Worm (Caenorhabditis elegans) whole organism, L3 larva: ENCODE results near the gene R01H2.7.

ENCODE experiments used
- R02D3.7 ChIP-seq: fragments of 150-350 bp; optimal IDR thresholded peaks from 2 replicates; lab custom pipeline; 2014; ENCODE audit warnings: missing biosample characterization, missing genetic modification characterization
- ZK546.5 ChIP-seq: sonication (generic microtip); optimal IDR thresholded peaks from 2 replicates; lab custom pipeline; 2017; ENCODE audit warnings: missing biosample characterization, missing genetic modification characterization
- aly-2 ChIP-seq: fragments of 150-350 bp; optimal IDR thresholded peaks from 2 replicates; lab custom pipeline; 2014; ENCODE audit warnings: missing biosample characterization, missing genetic modification characterization
- ceh-16 ChIP-seq: sonication (generic microtip); optimal IDR thresholded peaks from 2 replicates; lab custom pipeline; 2017; ENCODE audit warnings: missing biosample characterization, missing genetic modification characterization
- daf-12 ChIP-seq: fragments of 150-350 bp; optimal IDR thresholded peaks from 2 replicates; lab custom pipeline; 2014; ENCODE audit warnings: missing biosample characterization, missing genetic modification reagents, missing genetic modification characterization
- egl-27 ChIP-seq: sonication (generic microtip); optimal IDR thresholded peaks from 4 replicates; lab custom pipeline; 2017; ENCODE audit warnings: missing biosample characterization, missing genetic modification reagents, missing genetic modification characterization
- egl-5 ChIP-seq: fragments of 150-350 bp; optimal IDR thresholded peaks from 2 replicates; lab custom pipeline; 2017; ENCODE audit warnings: missing biosample characterization, missing genetic modification reagents, missing genetic modification characterization, inconsistent platforms
- elt-1 ChIP-seq: fragments of 150-350 bp; optimal IDR thresholded peaks from 2 replicates; lab custom pipeline; 2014; ENCODE audit warnings: missing biosample characterization, missing genetic modification characterization
- elt-2 ChIP-seq: sonication (generic microtip); optimal IDR thresholded peaks from 2 replicates; lab custom pipeline; 2016; ENCODE audit warnings: missing genetic modification reagents, mild to moderate bottlenecking, missing genetic modification characterization, missing compliant biosample characterization
- elt-3 ChIP-seq, 3 experiments: fragments of 150-350 bp in 1 of 3; sonication (generic microtip) in 2 of 3; optimal IDR thresholded peaks; 2 replicates in 2 of 3; 4 replicates in 1 of 3; lab custom pipeline; 2014 to 2017; ENCODE audit warnings: missing biosample characterization in 3 of 3, missing genetic modification characterization in 3 of 3
- eor-1 ChIP-seq, 2 experiments: fragments of 150-350 bp; optimal IDR thresholded peaks; 2 replicates each; lab custom pipeline; 2014 to 2018; ENCODE audit warnings: missing biosample characterization in 2 of 2, missing genetic modification characterization in 2 of 2
- fkh-10 ChIP-seq: sonication (generic microtip); optimal IDR thresholded peaks from 2 replicates; lab custom pipeline; 2017; ENCODE audit warnings: missing biosample characterization, missing genetic modification reagents, missing genetic modification characterization
- fos-1 ChIP-seq: fragments of 150-350 bp; optimal IDR thresholded peaks from 2 replicates; lab custom pipeline; 2014; ENCODE audit warnings: missing biosample characterization, missing genetic modification characterization
- hmg-11 ChIP-seq: sonication (generic microtip); optimal IDR thresholded peaks from 2 replicates; lab custom pipeline; 2016; ENCODE audit warnings: missing genetic modification characterization, missing compliant biosample characterization
- jun-1 ChIP-seq: fragments of 150-350 bp; optimal IDR thresholded peaks from 2 replicates; lab custom pipeline; 2014; ENCODE audit warnings: missing biosample characterization, missing genetic modification reagents, missing genetic modification characterization
- lin-15B ChIP-seq: fragments of 150-350 bp; optimal IDR thresholded peaks from 2 replicates; lab custom pipeline; 2014; ENCODE audit warnings: missing biosample characterization, missing genetic modification characterization
- lin-39 ChIP-seq: fragments of 150-350 bp; optimal IDR thresholded peaks from 2 replicates; lab custom pipeline; 2018; ENCODE audit warnings: missing biosample characterization, missing genetic modification reagents, missing genetic modification characterization
- lsy-12 ChIP-seq: sonication (generic microtip); optimal IDR thresholded peaks from 2 replicates; lab custom pipeline; 2016; ENCODE audit warnings: mild to moderate bottlenecking, missing genetic modification characterization, missing compliant biosample characterization
- mdl-1 ChIP-seq: fragments of 150-350 bp; optimal IDR thresholded peaks from 2 replicates; lab custom pipeline; 2014; ENCODE audit warnings: missing biosample characterization, missing genetic modification characterization
- nfya-1 ChIP-seq: sonication (generic microtip); optimal IDR thresholded peaks from 2 replicates; lab custom pipeline; 2017; ENCODE audit warnings: missing genetic modification characterization, mild to moderate bottlenecking, missing compliant biosample characterization, antibody characterized with exemption, moderate library complexity; ENCODE audit not compliant: insufficient read depth
- nhr-11 ChIP-seq: fragments of 150-350 bp; optimal IDR thresholded peaks from 2 replicates; lab custom pipeline; 2014; ENCODE audit warnings: missing biosample characterization, missing genetic modification characterization
- nhr-23 ChIP-seq: fragments of 150-350 bp; optimal IDR thresholded peaks from 2 replicates; lab custom pipeline; 2014; ENCODE audit warnings: missing biosample characterization, missing genetic modification reagents, missing genetic modification characterization
- nhr-237 ChIP-seq: fragments of 150-350 bp; optimal IDR thresholded peaks from 2 replicates; lab custom pipeline; 2014; ENCODE audit warnings: missing biosample characterization, missing genetic modification characterization
- nhr-25 ChIP-seq: sonication (generic microtip); optimal IDR thresholded peaks from 2 replicates; lab custom pipeline; 2017; ENCODE audit warnings: missing biosample characterization, missing genetic modification characterization
- nhr-28 ChIP-seq: fragments of 150-350 bp; optimal IDR thresholded peaks from 2 replicates; lab custom pipeline; 2014; ENCODE audit warnings: missing biosample characterization, missing genetic modification characterization
- nhr-43 ChIP-seq: sonication (generic microtip); optimal IDR thresholded peaks from 2 replicates; lab custom pipeline; 2016; ENCODE audit warnings: mild to moderate bottlenecking, missing genetic modification characterization, missing compliant biosample characterization; ENCODE audit not compliant: poor library complexity, severe bottlenecking
- nhr-67 ChIP-seq: fragments of 150-350 bp; optimal IDR thresholded peaks from 2 replicates; lab custom pipeline; 2014; ENCODE audit warnings: missing biosample characterization, missing genetic modification characterization
- nhr-77 ChIP-seq: fragments of 150-350 bp; optimal IDR thresholded peaks from 2 replicates; lab custom pipeline; 2014; ENCODE audit warnings: missing biosample characterization, missing genetic modification characterization
- pha-4 ChIP-seq: fragments of 150-350 bp; optimal IDR thresholded peaks from 2 replicates; lab custom pipeline; 2014; ENCODE audit warnings: missing biosample characterization, missing genetic modification reagents, missing genetic modification characterization
- pqm-1 ChIP-seq: fragments of 150-350 bp; optimal IDR thresholded peaks from 2 replicates; lab custom pipeline; 2017; ENCODE audit warnings: missing biosample characterization, missing genetic modification characterization, inconsistent platforms
- sea-2 ChIP-seq: fragments of 150-350 bp; sonication (generic microtip); optimal IDR thresholded peaks from 4 replicates; lab custom pipeline; 2014; ENCODE audit warnings: missing biosample characterization, missing genetic modification reagents, missing genetic modification characterization
- skn-1 ChIP-seq: fragments of 150-350 bp; optimal IDR thresholded peaks from 2 replicates; lab custom pipeline; 2014; ENCODE audit warnings: missing biosample characterization, missing genetic modification characterization
- unc-39 ChIP-seq: sonication (generic microtip); optimal IDR thresholded peaks from 4 replicates; lab custom pipeline; 2017; ENCODE audit warnings: missing biosample characterization, missing genetic modification characterization
- unc-62 ChIP-seq: fragments of 150-350 bp; sonication (generic microtip); optimal IDR thresholded peaks from 4 replicates; lab custom pipeline; 2014; ENCODE audit warnings: missing biosample characterization, missing genetic modification reagents, missing genetic modification characterization
- zag-1 ChIP-seq: fragments of 150-350 bp; optimal IDR thresholded peaks from 2 replicates; lab custom pipeline; 2014; ENCODE audit warnings: missing biosample characterization, missing genetic modification characterization
- ztf-4 ChIP-seq: fragments of 150-350 bp; optimal IDR thresholded peaks from 2 replicates; lab custom pipeline; 2014; ENCODE audit warnings: missing biosample characterization, missing genetic modification characterization

Gene R01H2.7

DNA sequence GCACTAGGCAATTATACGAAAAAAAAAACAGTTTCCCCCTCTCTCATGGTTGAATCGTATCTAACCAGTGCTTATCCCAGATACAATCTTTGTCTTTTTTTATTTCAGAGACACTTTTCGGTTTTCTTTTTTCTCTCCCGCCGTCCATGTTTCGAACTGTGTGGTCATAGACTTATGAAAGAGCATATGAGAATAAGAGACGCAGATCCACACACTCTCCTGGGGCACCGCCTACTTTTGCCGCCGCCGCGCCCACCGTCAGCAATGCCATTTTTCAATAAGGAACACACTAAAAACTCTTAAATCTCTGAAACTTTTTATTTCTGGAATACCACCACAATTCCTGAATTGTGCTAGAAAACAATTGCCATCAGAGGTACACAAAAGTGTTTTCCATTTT is 55.6 kb downstream of the R01H2.7 start, which contains the start of gene prk-1:
TSS of gene prk-1 (plus strand) at position 269 of the 400 bp plus-strand sequence.
- TF ChIP-seq elt-1 (tag; lab: Kevin White, UChicago) = peak; percentile 32
- no peak for TF ChIP-seq elt-3 (tag; optimal IDR thresholded peaks at IDR 0.05; lab: Kevin White, UChicago)

DNA sequence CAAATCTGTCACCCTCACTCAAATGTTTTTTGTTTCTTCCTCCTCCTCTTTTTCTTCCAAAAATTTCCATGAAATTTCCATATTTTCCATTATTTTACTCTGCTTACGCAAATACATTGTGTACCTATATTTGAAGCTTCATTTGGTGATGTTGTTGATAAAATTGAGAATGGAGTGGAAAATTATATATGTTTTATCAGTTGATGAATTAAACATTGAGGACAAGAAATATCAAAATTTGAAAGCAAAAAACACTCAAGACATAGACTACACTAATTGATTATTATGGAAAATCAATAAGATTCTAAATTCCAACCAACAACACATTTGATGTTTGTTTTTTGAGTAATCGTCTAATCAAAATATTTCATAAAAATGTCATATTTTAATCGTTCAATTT is 56.3 kb downstream of the R01H2.7 start:
- TF ChIP-seq sea-2 (GFP tag; lab: Kevin White, UChicago) = no peak
- TF ChIP-seq nhr-237 (tag; lab: Kevin White, UChicago) = no peak
- TF ChIP-seq unc-62 (GFP tag; lab: Kevin White, UChicago) = no peak
- TF ChIP-seq pha-4 (tag; lab: Kevin White, UChicago) = peak; percentile 92
- no peak for TF ChIP-seq lin-15B (tag; lab: Kevin White, UChicago)
- TF ChIP-seq unc-39 = no peak
- no peak for TF ChIP-seq ZK546.5 (tag; lab: Kevin White, UChicago)
- TF ChIP-seq nhr-43 (tag; lab: Kevin White, UChicago) = no peak
- no peak for TF ChIP-seq daf-12
- TF ChIP-seq nhr-28 = no peak
- no peak for TF ChIP-seq fos-1 (tag; lab: Kevin White, UChicago)
- no peak for TF ChIP-seq ztf-4
- TF ChIP-seq mdl-1 = no peak
- TF ChIP-seq egl-5 (tag; lab: Kevin White, UChicago) = no peak
- no peak for TF ChIP-seq nhr-67 (tag; lab: Kevin White, UChicago)
- TF ChIP-seq hmg-11 (tag; lab: Kevin White, UChicago) = no peak
- TF ChIP-seq jun-1 (tag; lab: Kevin White, UChicago) = no peak
- no peak for TF ChIP-seq zag-1 (tag; lab: Kevin White, UChicago)
- peak; percentile 21 for TF ChIP-seq pqm-1 (tag; lab: Kevin White, UChicago)
- TF ChIP-seq nhr-23 = no peak
- TF ChIP-seq nhr-25 (tag; lab: Kevin White, UChicago) = no peak
- TF ChIP-seq R02D3.7 = no peak
- TF ChIP-seq lsy-12 = no peak
- no peak for TF ChIP-seq fkh-10 (GFP tag; lab: Kevin White, UChicago)
- TF ChIP-seq elt-2 (tag; lab: Kevin White, UChicago) = peak; percentile 69
- no peak for TF ChIP-seq egl-27 (tag; lab: Kevin White, UChicago)

DNA sequence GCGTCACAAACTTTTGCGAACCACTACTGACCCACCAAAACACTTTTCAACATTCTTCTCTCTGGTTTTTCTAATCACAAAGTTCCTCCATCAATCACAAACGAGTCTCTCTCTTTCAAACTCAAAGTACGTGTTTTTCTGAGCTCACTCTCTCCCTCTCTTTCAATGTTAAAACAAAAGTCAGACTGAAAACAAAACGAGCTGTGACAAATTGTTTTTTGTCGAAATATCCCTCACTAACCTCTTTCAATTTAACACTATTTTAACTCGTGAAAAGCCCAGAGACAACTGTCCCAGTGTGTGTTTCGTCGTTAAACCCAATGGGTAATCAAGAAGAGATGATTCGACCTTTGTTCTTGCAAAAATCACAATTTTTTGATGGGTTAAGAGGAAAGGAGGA is 57.5 kb downstream of the R01H2.7 start:
- TF ChIP-seq nhr-11 = peak; percentile 74
- TF ChIP-seq lin-39 = peak; percentile 92
- TF ChIP-seq pqm-1 (tag; lab: Kevin White, UChicago) = peak; percentile 2
- no peak for TF ChIP-seq skn-1 (tag; lab: Kevin White, UChicago)
- TF ChIP-seq aly-2 (tag; lab: Kevin White, UChicago) = no peak
- no peak for TF ChIP-seq elt-1 (tag; lab: Kevin White, UChicago)
- peak; percentile 76 for TF ChIP-seq egl-5 (tag; lab: Kevin White, UChicago)
- TF ChIP-seq zag-1 (tag; lab: Kevin White, UChicago) = no peak
- peak; percentile 44 for TF ChIP-seq unc-62 (GFP tag; lab: Kevin White, UChicago)
- TF ChIP-seq fos-1 (tag; lab: Kevin White, UChicago) = no peak
- TF ChIP-seq elt-3 (tag; optimal IDR thresholded peaks at IDR 0.05; lab: Kevin White, UChicago) = no peak
- no peak for TF ChIP-seq lsy-12
- peak; percentile 43 for TF ChIP-seq nfya-1
- no peak for TF ChIP-seq egl-27 (tag; lab: Kevin White, UChicago)
- TF ChIP-seq eor-1 (tag; optimal IDR thresholded peaks at IDR 0.05; lab: Kevin White, UChicago) = no peak
- TF ChIP-seq nhr-43 (tag; lab: Kevin White, UChicago) = no peak
- no peak for TF ChIP-seq unc-39
- no peak for TF ChIP-seq nhr-77 (tag; lab: Kevin White, UChicago)
- TF ChIP-seq nhr-28 = no peak
- no peak for TF ChIP-seq nhr-25 (tag; lab: Kevin White, UChicago)
- no peak for TF ChIP-seq ceh-16 (tag; lab: Kevin White, UChicago)
